Worm (Caenorhabditis elegans): Measurements from ENCODE around the gene sru-4.

ce11 chrIV:9510439-9510838, 12.3 kb downstream of the sru-4 start, which contains the start of gene C33A12.4:
- TF ChIP-seq unc-39 (tag; optimal IDR thresholded peaks at IDR 0.05) (no peak), ztf-11 (tag; optimal IDR thresholded peaks at IDR 0.05) (no peak), nhr-237 (tag; optimal IDR thresholded peaks at IDR 0.05) (no peak), mab-5 (tag; optimal IDR thresholded peaks at IDR 0.05) (no peak), ceh-39 (tag; optimal IDR thresholded peaks at IDR 0.05) (no peak), zip-8 (tag; optimal IDR thresholded peaks at IDR 0.05) (no peak)
